Worm (Caenorhabditis elegans) whole organism, mixed stage, embryonic: Measurements from ENCODE around the gene fipr-11.

ENCODE experiments used
- M03D4.4 ChIP-seq: sonication (generic microtip); optimal IDR thresholded peaks from 2 replicates; lab custom pipeline; 2017; ENCODE audit warnings: mild to moderate bottlenecking, missing genetic modification characterization, missing compliant biosample characterization
- blmp-1 ChIP-seq: fragments of 150-350 bp; optimal IDR thresholded peaks from 2 replicates; lab custom pipeline; 2014; ENCODE audit warnings: missing biosample characterization, missing genetic modification characterization
- ceh-39 ChIP-seq: fragments of 150-350 bp; optimal IDR thresholded peaks from 2 replicates; lab custom pipeline; 2014; ENCODE audit warnings: missing biosample characterization, missing genetic modification characterization
- ceh-43 ChIP-seq: fragments of 200-800 bp; sonication (Bioruptor generic); optimal IDR thresholded peaks from 2 replicates; lab custom pipeline; 2018; ENCODE audit warnings: mild to moderate bottlenecking, missing genetic modification characterization, moderate library complexity, missing compliant biosample characterization
- ceh-83 ChIP-seq: fragments of 200-800 bp; sonication (Bioruptor generic); optimal IDR thresholded peaks from 2 replicates; lab custom pipeline; 2018; ENCODE audit warnings: mild to moderate bottlenecking, missing genetic modification characterization, missing compliant biosample characterization
- cnd-1 ChIP-seq: fragments of 200-800 bp; sonication (Bioruptor generic); optimal IDR thresholded peaks from 2 replicates; lab custom pipeline; 2018; ENCODE audit warnings: mild to moderate bottlenecking, missing genetic modification characterization, missing compliant biosample characterization
- elt-1 ChIP-seq: sonication (generic microtip); optimal IDR thresholded peaks from 2 replicates; lab custom pipeline; 2017; ENCODE audit warnings: missing genetic modification characterization, mild to moderate bottlenecking, missing compliant biosample characterization, antibody characterized with exemption, moderate library complexity, borderline replicate concordance; ENCODE audit not compliant: insufficient read depth
- elt-3 ChIP-seq: fragments of 150-350 bp; optimal IDR thresholded peaks from 2 replicates; lab custom pipeline; 2014; ENCODE audit warnings: missing biosample characterization, missing genetic modification characterization
- flh-1 ChIP-seq: fragments of 200-800 bp; sonication (Bioruptor generic); optimal IDR thresholded peaks from 2 replicates; lab custom pipeline; 2018; ENCODE audit warnings: mild to moderate bottlenecking, missing genetic modification characterization, moderate library complexity, missing compliant biosample characterization
- hlh-1 ChIP-seq: fragments of 150-350 bp; optimal IDR thresholded peaks from 2 replicates; lab custom pipeline; 2014; ENCODE audit warnings: missing biosample characterization, missing genetic modification reagents, missing genetic modification characterization
- lin-13 ChIP-seq: fragments of 150-350 bp; optimal IDR thresholded peaks from 2 replicates; lab custom pipeline; 2014; ENCODE audit warnings: missing biosample characterization, missing genetic modification characterization
- lin-32 ChIP-seq: fragments of 200-800 bp; sonication (Bioruptor generic); optimal IDR thresholded peaks from 2 replicates; lab custom pipeline; 2018; ENCODE audit warnings: mild to moderate bottlenecking, missing genetic modification characterization, missing compliant biosample characterization
- lsy-2 ChIP-seq: fragments of 150-350 bp; optimal IDR thresholded peaks from 2 replicates; lab custom pipeline; 2014; ENCODE audit warnings: missing biosample characterization, missing genetic modification characterization
- mep-1 ChIP-seq: fragments of 150-350 bp; optimal IDR thresholded peaks from 2 replicates; lab custom pipeline; 2017; ENCODE audit warnings: missing biosample characterization, missing genetic modification reagents, missing genetic modification characterization, inconsistent platforms
- mls-2 ChIP-seq: sonication (generic microtip); optimal IDR thresholded peaks from 2 replicates; lab custom pipeline; 2016; ENCODE audit warnings: mild to moderate bottlenecking, missing genetic modification characterization, moderate library complexity, missing compliant biosample characterization
- nhr-12 ChIP-seq: fragments of 150-350 bp; optimal IDR thresholded peaks from 2 replicates; lab custom pipeline; 2014; ENCODE audit warnings: missing biosample characterization, missing genetic modification characterization
- nhr-2 ChIP-seq: fragments of 150-350 bp; optimal IDR thresholded peaks from 2 replicates; lab custom pipeline; 2014; ENCODE audit warnings: missing biosample characterization, missing genetic modification characterization
- nhr-237 ChIP-seq: fragments of 150-350 bp; optimal IDR thresholded peaks from 2 replicates; lab custom pipeline; 2014; ENCODE audit warnings: missing biosample characterization, missing genetic modification characterization
- nhr-28 ChIP-seq: fragments of 150-350 bp; optimal IDR thresholded peaks from 2 replicates; lab custom pipeline; 2014; ENCODE audit warnings: missing biosample characterization, missing genetic modification characterization
- nhr-76 ChIP-seq: sonication (generic microtip); optimal IDR thresholded peaks from 2 replicates; lab custom pipeline; 2017; ENCODE audit warnings: missing biosample characterization, missing genetic modification characterization
- pha-4 ChIP-seq: fragments of 150-350 bp; optimal IDR thresholded peaks from 2 replicates; lab custom pipeline; 2018; ENCODE audit warnings: missing biosample characterization, missing genetic modification reagents, missing genetic modification characterization
- sem-2 ChIP-seq: fragments of 200-800 bp; sonication (Bioruptor generic); optimal IDR thresholded peaks from 2 replicates; lab custom pipeline; 2018; ENCODE audit warnings: mild to moderate bottlenecking, missing genetic modification characterization, missing compliant biosample characterization
- snpc-4 ChIP-seq: fragments of 150-350 bp; optimal IDR thresholded peaks from 2 replicates; lab custom pipeline; 2014; ENCODE audit warnings: missing biosample characterization, missing genetic modification characterization
- sptf-1 ChIP-seq: sonication (generic microtip); optimal IDR thresholded peaks from 2 replicates; lab custom pipeline; 2017; ENCODE audit warnings: mild to moderate bottlenecking, missing genetic modification characterization, moderate library complexity, missing compliant biosample characterization
- tbx-8 ChIP-seq: fragments of 200-800 bp; sonication (Bioruptor generic); optimal IDR thresholded peaks from 2 replicates; lab custom pipeline; 2018; ENCODE audit warnings: mild to moderate bottlenecking, missing genetic modification characterization, moderate library complexity, missing compliant biosample characterization
- unc-120 ChIP-seq: sonication (generic microtip); optimal IDR thresholded peaks from 2 replicates; lab custom pipeline; 2017; ENCODE audit warnings: missing genetic modification characterization, missing compliant biosample characterization; ENCODE audit not compliant: poor library complexity, severe bottlenecking
- unc-39 ChIP-seq: fragments of 150-350 bp; optimal IDR thresholded peaks from 2 replicates; lab custom pipeline; 2014; ENCODE audit warnings: missing biosample characterization, missing genetic modification characterization
- unc-62 ChIP-seq: fragments of 150-350 bp; optimal IDR thresholded peaks from 2 replicates; lab custom pipeline; 2014; ENCODE audit warnings: missing biosample characterization, missing genetic modification reagents, missing genetic modification characterization
- zip-8 ChIP-seq: fragments of 150-350 bp; optimal IDR thresholded peaks from 2 replicates; lab custom pipeline; 2014; ENCODE audit warnings: missing biosample characterization, missing genetic modification characterization

fipr-11 gene

DNA sequence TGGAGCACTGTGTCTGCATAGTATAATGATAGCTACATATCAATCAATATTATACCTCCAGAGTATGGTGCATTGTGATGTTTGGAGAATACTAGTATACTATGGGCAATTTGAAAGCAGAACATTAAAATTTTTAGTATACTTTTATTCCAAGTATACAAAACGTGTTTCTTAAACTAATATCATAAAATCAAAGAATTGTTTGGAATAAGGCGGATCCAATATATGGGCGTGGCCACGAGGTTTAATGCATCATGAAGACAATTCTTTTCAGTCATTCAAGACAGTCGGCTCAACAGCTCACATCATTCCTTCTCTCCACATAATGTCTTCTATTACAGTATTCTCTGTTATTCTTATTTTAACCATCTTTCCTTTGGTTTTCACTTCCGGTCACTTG lies 26.1 kb downstream of the fipr-11 start, which contains the start of gene sdz-31:
sdz-31 (plus strand) TSS at position 301 of the 400 bp plus-strand sequence.
- TF ChIP-seq tbx-8 (GFP tag; lab: Kevin White, UChicago): no peak
- no peak for TF ChIP-seq ceh-83 (GFP tag; lab: Kevin White, UChicago)
- no peak for TF ChIP-seq mep-1
- TF ChIP-seq nhr-28 (tag; lab: Kevin White, UChicago): no peak
- no peak for TF ChIP-seq unc-62 (GFP tag; lab: Kevin White, UChicago)
- TF ChIP-seq sem-2 (GFP tag; lab: Kevin White, UChicago): no peak

- no peak for TF ChIP-seq mep-1
- no peak for TF ChIP-seq elt-1 (tag; lab: Kevin White, UChicago)
- TF ChIP-seq ceh-43 (GFP tag; lab: Kevin White, UChicago): no peak
- no peak for TF ChIP-seq sem-2 (GFP tag; lab: Kevin White, UChicago)
- no peak for TF ChIP-seq nhr-28 (tag; lab: Kevin White, UChicago)
- TF ChIP-seq mls-2 (tag; lab: Kevin White, UChicago): no peak
- no peak for TF ChIP-seq tbx-8 (GFP tag; lab: Kevin White, UChicago)
- TF ChIP-seq ceh-83 (GFP tag; lab: Kevin White, UChicago): no peak
- no peak for TF ChIP-seq cnd-1 (tag; lab: Kevin White, UChicago)
- TF ChIP-seq M03D4.4 (tag; lab: Kevin White, UChicago): no peak
- TF ChIP-seq, all 35 proteins: peak for 0
These were observed 26.6 kb downstream of the fipr-11 start, which contains the start of gene srab-26 for ce11 chrV:9879404-9879803. Gene srab-26 (minus strand): TSS chrV:9879504.

DNA sequence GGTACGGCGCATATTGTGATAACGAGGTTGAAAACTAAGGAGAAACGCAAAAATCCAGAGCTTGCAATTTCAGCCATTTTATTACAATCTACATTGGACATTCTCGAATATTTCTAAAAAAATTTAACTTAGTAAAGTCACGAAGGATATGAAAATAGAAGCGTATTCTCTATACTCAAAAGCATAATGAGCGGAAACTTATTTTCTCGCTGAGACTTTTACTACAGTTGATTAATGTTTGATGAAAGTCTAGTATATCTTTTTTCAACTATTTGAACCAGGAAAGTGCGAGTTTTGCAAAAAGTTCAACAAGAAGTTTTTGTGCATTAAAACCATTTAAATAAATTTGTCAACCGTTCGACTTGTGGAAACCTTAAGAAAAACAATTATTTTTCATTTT lies 34.7 kb downstream of the fipr-11 start, which contains the start of gene srab-18:
srab-18 (minus strand) TSS at position 101 of the 400 bp plus-strand sequence.
- no peak for TF ChIP-seq blmp-1 (tag; lab: Kevin White, UChicago)
- no peak for TF ChIP-seq ceh-83 (GFP tag; lab: Kevin White, UChicago)
- TF ChIP-seq cnd-1 (tag; lab: Kevin White, UChicago): no peak
- no peak for TF ChIP-seq lsy-2 (tag; lab: Kevin White, UChicago)
- TF ChIP-seq sem-2 (GFP tag; lab: Kevin White, UChicago): no peak
- no peak for TF ChIP-seq snpc-4 (tag; lab: Kevin White, UChicago)
- no peak for TF ChIP-seq hlh-1
- no peak for TF ChIP-seq M03D4.4 (tag; lab: Kevin White, UChicago)
- no peak for TF ChIP-seq nhr-76 (tag; lab: Kevin White, UChicago)
- no peak for TF ChIP-seq unc-39 (tag; lab: Kevin White, UChicago)
- TF ChIP-seq tbx-8 (GFP tag; lab: Kevin White, UChicago): no peak
- no peak for TF ChIP-seq nhr-237 (tag; lab: Kevin White, UChicago)
- TF ChIP-seq zip-8 (tag; lab: Kevin White, UChicago): no peak
- TF ChIP-seq mep-1: no peak
- TF ChIP-seq elt-3 (tag; lab: Kevin White, UChicago): no peak
- TF ChIP-seq lin-13 (tag; lab: Kevin White, UChicago): no peak
- TF ChIP-seq unc-120: no peak
- TF ChIP-seq sptf-1: no peak
- no peak for TF ChIP-seq pha-4 (tag; lab: Kevin White, UChicago)

DNA sequence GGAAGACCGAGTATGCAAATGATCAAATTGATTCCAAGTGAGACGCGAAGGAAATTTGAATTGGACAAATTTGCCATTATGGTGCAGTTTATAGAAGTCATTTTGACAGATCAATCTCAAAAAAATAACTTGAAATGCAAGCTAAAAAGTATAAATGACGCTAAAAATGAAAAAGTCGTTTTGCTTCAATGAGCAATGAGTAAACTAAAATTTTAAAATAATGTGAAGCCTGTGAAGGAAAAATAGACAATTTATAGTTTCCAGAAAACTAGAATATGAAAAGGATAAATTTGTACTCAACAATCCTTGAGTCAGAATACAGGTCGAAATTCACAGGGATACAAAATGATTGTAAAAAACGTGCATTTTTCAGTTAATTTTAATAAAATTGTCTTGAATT lies 37.7 kb downstream of the fipr-11 start, which contains the start of gene srab-17:
srab-17 (minus strand) TSS at position 101 of the 400 bp plus-strand sequence.
- TF ChIP-seq zip-8 (tag; lab: Kevin White, UChicago) (no peak), nhr-237 (tag; lab: Kevin White, UChicago) (no peak), sem-2 (GFP tag; lab: Kevin White, UChicago) (no peak), ceh-39 (tag; lab: Kevin White, UChicago) (no peak), flh-1 (no peak), nhr-28 (tag; lab: Kevin White, UChicago) (no peak), nhr-2 (tag; lab: Kevin White, UChicago) (no peak), cnd-1 (tag; lab: Kevin White, UChicago) (no peak), pha-4 (tag; lab: Kevin White, UChicago) (no peak), tbx-8 (GFP tag; lab: Kevin White, UChicago) (no peak), M03D4.4 (tag; lab: Kevin White, UChicago) (no peak), mep-1 (no peak), sptf-1 (no peak), lin-13 (tag; lab: Kevin White, UChicago) (no peak), mls-2 (tag; lab: Kevin White, UChicago) (no peak), nhr-76 (tag; lab: Kevin White, UChicago) (no peak), lin-32 (GFP tag; lab: Kevin White, UChicago) (no peak), unc-120 (no peak), lsy-2 (tag; lab: Kevin White, UChicago) (no peak)

ce11 chrV:9860337-9860736 lies 45.7 kb downstream of the fipr-11 start:
- TF ChIP-seq nhr-12 (tag; lab: Kevin White, UChicago) (no peak), mls-2 (tag; lab: Kevin White, UChicago) (no peak), flh-1 (no peak), hlh-1 (no peak), lsy-2 (tag; lab: Kevin White, UChicago) (peak; percentile 67)
